Worm (Caenorhabditis elegans) whole organism, late embryonic: ENCODE measurements around the gene tsg-101.

Experiments
- ama-1 ChIP-seq: fragments of 150-350 bp; optimal IDR thresholded peaks from 2 replicates; lab custom pipeline; 2014
- ceh-34 ChIP-seq: sonication (generic microtip); optimal IDR thresholded peaks from 2 replicates; lab custom pipeline; 2016; ENCODE audit warnings: mild to moderate bottlenecking, missing genetic modification characterization, missing compliant biosample characterization
- ets-4 ChIP-seq: sonication (generic microtip); optimal IDR thresholded peaks from 2 replicates; lab custom pipeline; 2016; ENCODE audit warnings: missing genetic modification characterization, missing compliant biosample characterization
- lim-6 ChIP-seq: sonication (generic microtip); optimal IDR thresholded peaks from 2 replicates; lab custom pipeline; 2016; ENCODE audit warnings: missing genetic modification characterization, missing compliant biosample characterization
- pha-4 ChIP-seq: fragments of 150-350 bp; optimal IDR thresholded peaks from 2 replicates; lab custom pipeline; 2018; ENCODE audit warnings: missing biosample characterization, missing genetic modification reagents, missing genetic modification characterization
- unc-3 ChIP-seq, 2 experiments: fragments of 200-800 bp in 1 of 2; sonication (Bioruptor generic) in 1 of 2; sonication (generic microtip) in 1 of 2; conservative IDR thresholded peaks in 1 of 2; optimal IDR thresholded peaks in 1 of 2; 2 replicates each; pipeline versions ENCODE4 v1.3.6 to Lab custom; 2016 to 2022; ENCODE audit warnings: missing compliant biosample characterization in 2 of 2, missing genetic modification characterization in 2 of 2, missing genetic modification reagents in 1 of 2

- TF ChIP-seq ets-4 (tag; lab: Kevin White, UChicago) (no peak), ceh-34 (tag; lab: Kevin White, UChicago) (no peak), pha-4 (tag; lab: Kevin White, UChicago) (no peak), ama-1 (peak; percentile 40), lim-6 (tag; lab: Kevin White, UChicago) (no peak), unc-3 (GFP tag; conservative IDR thresholded peaks at IDR 0.05; lab: Robert Waterston, UW) (no peak), unc-3 (tag; optimal IDR thresholded peaks at IDR 0.05; lab: Kevin White, UChicago) (no peak)
Measured at ce11 chrIV:3505940-3506339, 8.4 kb downstream of the tsg-101 start.
